Worm (Caenorhabditis elegans): Measurements from ENCODE around the gene gnrr-5.
"Not testable (repeated sequence)": the region's sequence is repeated elsewhere in the genome, so short reads cannot be mapped to it uniquely, and the experiment has no call there.

DNA sequence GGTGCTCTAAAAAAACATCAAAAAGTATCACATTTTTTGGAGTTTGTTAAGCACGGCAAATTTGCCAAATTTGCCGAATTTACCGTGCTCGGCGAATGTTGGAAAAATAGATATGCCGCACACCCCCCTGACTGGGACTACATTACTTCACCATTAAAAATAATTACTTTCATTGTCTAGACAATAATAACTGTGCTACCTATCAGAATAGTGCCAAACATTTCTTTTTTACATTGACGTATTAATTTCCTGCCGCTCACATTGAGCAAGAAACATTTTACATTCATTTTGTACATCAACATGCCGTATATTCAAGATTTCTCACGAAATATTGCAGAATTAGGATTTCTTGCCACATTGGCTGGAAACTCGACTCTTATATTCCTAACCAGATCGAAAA is 20.0 kb upstream of the gnrr-5 start, which contains the start of gene str-35:
- TF ChIP-seq snpc-4 (GFP tag; optimal IDR thresholded peaks at IDR 0.05); snpc-4 (tag; optimal IDR thresholded peaks at IDR 0.05); dpff-1 (tag; optimal IDR thresholded peaks at IDR 0.05); F33H1.4 (GFP tag; IDR thresholded peaks at IDR 0.05); ama-1 (optimal IDR thresholded peaks at IDR 0.05); ama-1 (GFP tag; optimal IDR thresholded peaks at IDR 0.05); hlh-26 (GFP tag; conservative IDR thresholded peaks at IDR 0.05); lin-54 (GFP tag; optimal IDR thresholded peaks at IDR 0.05); mxl-1 (tag; optimal IDR thresholded peaks at IDR 0.05); nfya-1 (tag; optimal IDR thresholded peaks at IDR 0.05; ENCODE audit: borderline replicate concordance, insufficient read depth): not testable (repeated sequence)

Measured in whole organism, young adult.